Worm (Caenorhabditis elegans): Measurements from ENCODE around the gene nspc-12.

- TF ChIP-seq klf-2 (GFP tag; conservative IDR thresholded peaks at IDR 0.05) (no peak), flt-1 (GFP tag; IDR thresholded peaks at IDR 0.05) (no peak)
These were observed 8.9 kb upstream of the nspc-12 start, which contains the start of gene F19H6.4 for ce11 chrX:12365388-12365787.

Data from whole organism, midembryonic.